Worm (Caenorhabditis elegans) whole organism, L1 larva: ENCODE results near the gene F47D12.9.

ENCODE experiments used
- C04F5.9 ChIP-seq: sonication (generic microtip); optimal IDR thresholded peaks from 2 replicates; lab custom pipeline; 2016; ENCODE audit warnings: missing genetic modification characterization, missing compliant biosample characterization
- C16A3.4 ChIP-seq: fragments of 150-350 bp; optimal IDR thresholded peaks from 2 replicates; lab custom pipeline; 2014; ENCODE audit warnings: missing biosample characterization, missing genetic modification characterization
- C34B4.2 ChIP-seq: sonication (generic microtip); optimal IDR thresholded peaks from 2 replicates; lab custom pipeline; 2017; ENCODE audit warnings: mild to moderate bottlenecking, missing genetic modification characterization, missing compliant biosample characterization
- F16B12.6 ChIP-seq: fragments of 150-350 bp; optimal IDR thresholded peaks from 2 replicates; lab custom pipeline; 2014; ENCODE audit warnings: missing biosample characterization, missing genetic modification characterization
- Y116A8C.19 ChIP-seq: sonication (generic microtip); optimal IDR thresholded peaks from 2 replicates; lab custom pipeline; 2016; ENCODE audit warnings: missing compliant biosample characterization, missing genetic modification characterization, borderline replicate concordance
- aly-2 ChIP-seq: fragments of 150-350 bp; optimal IDR thresholded peaks from 2 replicates; lab custom pipeline; 2014; ENCODE audit warnings: missing biosample characterization, missing genetic modification characterization
- ama-1 ChIP-seq: fragments of 150-350 bp; optimal IDR thresholded peaks from 2 replicates; lab custom pipeline; 2014
- blmp-1 ChIP-seq: fragments of 150-350 bp; optimal IDR thresholded peaks from 2 replicates; lab custom pipeline; 2014; ENCODE audit warnings: missing biosample characterization, missing genetic modification characterization
- ceh-8 ChIP-seq: fragments of 200-800 bp; sonication (Bioruptor generic); optimal IDR thresholded peaks from 2 replicates; lab custom pipeline; 2018; ENCODE audit warnings: mild to moderate bottlenecking, missing genetic modification characterization, moderate library complexity, missing compliant biosample characterization
- ceh-82 ChIP-seq, 3 experiments: fragments of 150-350 bp in 1 of 3; sonication (generic microtip) in 2 of 3; optimal IDR thresholded peaks; 2 replicates each; lab custom pipeline; 2014 to 2017; ENCODE audit warnings: missing biosample characterization in 3 of 3, missing genetic modification characterization in 3 of 3
- efl-1 ChIP-seq, 4 experiments: fragments of 150-350 bp; optimal IDR thresholded peaks in 3 of 4; peaks in 1 of 4; 1 replicate in 1 of 4; 2 replicates in 3 of 4; lab custom pipeline; 2014; ENCODE audit warnings: missing biosample characterization in 2 of 4, missing genetic modification characterization in 2 of 4, missing genetic modification reagents in 2 of 4
- efl-3 ChIP-seq: fragments of 200-800 bp; sonication (Bioruptor generic); optimal IDR thresholded peaks from 2 replicates; lab custom pipeline; 2018; ENCODE audit warnings: mild to moderate bottlenecking, missing genetic modification characterization, missing compliant biosample characterization
- elt-2 ChIP-seq: sonication (generic microtip); optimal IDR thresholded peaks from 2 replicates; lab custom pipeline; 2016; ENCODE audit warnings: missing genetic modification characterization, mild to moderate bottlenecking, inconsistent platforms, missing compliant biosample characterization, missing genetic modification reagents
- ets-5 ChIP-seq: fragments of 200-800 bp; sonication (Bioruptor generic); IDR thresholded peaks from 2 replicates; pipeline ENCODE4 v1.3.6; 2022; ENCODE audit warnings: missing genetic modification characterization, missing compliant biosample characterization
- fkh-10 ChIP-seq: sonication (generic microtip); optimal IDR thresholded peaks from 2 replicates; lab custom pipeline; 2017; ENCODE audit warnings: missing biosample characterization, missing genetic modification reagents, missing genetic modification characterization
- fkh-4 ChIP-seq: sonication (generic microtip); optimal IDR thresholded peaks from 2 replicates; lab custom pipeline; 2016; ENCODE audit warnings: missing compliant biosample characterization, missing genetic modification characterization, borderline replicate concordance
- fos-1 ChIP-seq: fragments of 150-350 bp; optimal IDR thresholded peaks from 2 replicates; lab custom pipeline; 2014; ENCODE audit warnings: missing biosample characterization, missing genetic modification characterization
- hlh-17 ChIP-seq: fragments of 200-800 bp; sonication (Bioruptor generic); optimal IDR thresholded peaks from 2 replicates; lab custom pipeline; 2018; ENCODE audit warnings: missing genetic modification characterization, mild to moderate bottlenecking, missing compliant biosample characterization, moderate library complexity, borderline replicate concordance
- hpl-2 ChIP-seq: fragments of 150-350 bp; optimal IDR thresholded peaks from 2 replicates; lab custom pipeline; 2014; ENCODE audit warnings: missing biosample characterization, missing genetic modification reagents, missing genetic modification characterization
- irx-1 ChIP-seq: sonication (generic microtip); optimal IDR thresholded peaks from 2 replicates; lab custom pipeline; 2016; ENCODE audit warnings: missing genetic modification characterization, missing compliant biosample characterization
- isw-1 ChIP-seq: fragments of 200-800 bp; sonication (Bioruptor generic); IDR thresholded peaks from 2 replicates; pipeline ENCODE4 v1.3.6; 2022; ENCODE audit warnings: missing genetic modification characterization, missing compliant biosample characterization
- lin-14 ChIP-seq: fragments of 200-800 bp; sonication (Bioruptor generic); optimal IDR thresholded peaks from 2 replicates; lab custom pipeline; 2018; ENCODE audit warnings: mild to moderate bottlenecking, missing genetic modification characterization, moderate library complexity, missing compliant biosample characterization
- lin-15B ChIP-seq: fragments of 150-350 bp; sonication (generic microtip); optimal IDR thresholded peaks from 3 replicates; lab custom pipeline; 2014; ENCODE audit warnings: missing biosample characterization, missing genetic modification characterization
- lin-35 ChIP-seq, 2 experiments: fragments of 150-350 bp; optimal IDR thresholded peaks; 2 replicates each; lab custom pipeline; 2014; ENCODE audit warnings: missing biosample characterization in 2 of 2, missing genetic modification characterization in 2 of 2, missing genetic modification reagents in 2 of 2
- lin-39 ChIP-seq: fragments of 150-350 bp; optimal IDR thresholded peaks from 2 replicates; lab custom pipeline; 2014; ENCODE audit warnings: missing biosample characterization, missing genetic modification reagents, missing genetic modification characterization
- lsy-2 ChIP-seq, 2 experiments: fragments of 150-350 bp; optimal IDR thresholded peaks; 2 replicates each; lab custom pipeline; 2014; ENCODE audit warnings: missing biosample characterization in 2 of 2, missing genetic modification characterization in 2 of 2
- mdl-1 ChIP-seq, 2 experiments: fragments of 150-350 bp; optimal IDR thresholded peaks; 2 replicates each; lab custom pipeline; 2014 to 2017; ENCODE audit warnings: missing biosample characterization in 2 of 2, missing genetic modification characterization in 2 of 2, inconsistent platforms in 1 of 2
- mef-2 ChIP-seq: fragments of 150-350 bp; optimal IDR thresholded peaks from 2 replicates; lab custom pipeline; 2014; ENCODE audit warnings: missing biosample characterization, missing genetic modification characterization
- mep-1 ChIP-seq: fragments of 150-350 bp; optimal IDR thresholded peaks from 2 replicates; lab custom pipeline; 2014; ENCODE audit warnings: missing biosample characterization, missing genetic modification characterization
- nhr-11 ChIP-seq: fragments of 150-350 bp; optimal IDR thresholded peaks from 2 replicates; lab custom pipeline; 2014; ENCODE audit warnings: missing biosample characterization, missing genetic modification characterization
- nhr-19 ChIP-seq: fragments of 200-800 bp; sonication (Bioruptor generic); conservative IDR thresholded peaks from 2 replicates; pipeline ENCODE4 v1.3.6; 2022; ENCODE audit warnings: missing genetic modification characterization, missing compliant biosample characterization
- nhr-237 ChIP-seq: fragments of 150-350 bp; optimal IDR thresholded peaks from 2 replicates; lab custom pipeline; 2014; ENCODE audit warnings: missing biosample characterization, missing genetic modification characterization
- nhr-71 ChIP-seq: sonication (generic microtip); optimal IDR thresholded peaks from 2 replicates; lab custom pipeline; 2016; ENCODE audit warnings: mild to moderate bottlenecking, missing genetic modification characterization, moderate library complexity, missing compliant biosample characterization
- nhr-76 ChIP-seq: sonication (generic microtip); optimal IDR thresholded peaks from 2 replicates; lab custom pipeline; 2017; ENCODE audit warnings: missing biosample characterization, missing genetic modification characterization
- nhr-85 ChIP-seq: sonication (generic microtip); peaks from one replicate; lab custom pipeline; 2016; ENCODE audit warnings: missing genetic modification characterization, inconsistent platforms, missing compliant biosample characterization
- nhr-90 ChIP-seq: sonication (generic microtip); optimal IDR thresholded peaks from 2 replicates; lab custom pipeline; 2016; ENCODE audit warnings: mild to moderate bottlenecking, missing genetic modification characterization, missing compliant biosample characterization; ENCODE audit not compliant: poor library complexity
- pag-3 ChIP-seq: sonication (generic microtip); optimal IDR thresholded peaks from 2 replicates; lab custom pipeline; 2017; ENCODE audit warnings: missing genetic modification characterization, mild to moderate bottlenecking, missing compliant biosample characterization, antibody characterized with exemption, borderline replicate concordance; ENCODE audit not compliant: insufficient read depth
- pax-3 ChIP-seq: fragments of 200-800 bp; sonication (Bioruptor generic); optimal IDR thresholded peaks from 2 replicates; lab custom pipeline; 2018; ENCODE audit warnings: mild to moderate bottlenecking, missing genetic modification characterization, moderate library complexity, missing compliant biosample characterization
- pqm-1 ChIP-seq: sonication (generic microtip); optimal IDR thresholded peaks from 3 replicates; lab custom pipeline; 2017; ENCODE audit warnings: missing biosample characterization, missing genetic modification characterization
- rnt-1 ChIP-seq: sonication (generic microtip); optimal IDR thresholded peaks from 2 replicates; lab custom pipeline; 2016; ENCODE audit warnings: mild to moderate bottlenecking, missing genetic modification characterization, moderate library complexity, missing compliant biosample characterization
- skn-1 ChIP-seq: fragments of 150-350 bp; optimal IDR thresholded peaks from 2 replicates; lab custom pipeline; 2014; ENCODE audit warnings: missing biosample characterization, missing genetic modification characterization
- snpc-4 ChIP-seq: fragments of 150-350 bp; optimal IDR thresholded peaks from 2 replicates; lab custom pipeline; 2014; ENCODE audit warnings: missing biosample characterization, missing genetic modification characterization
- snu-23 ChIP-seq: sonication (generic microtip); optimal IDR thresholded peaks from 2 replicates; lab custom pipeline; 2016; ENCODE audit warnings: missing genetic modification characterization, missing compliant biosample characterization
- sptf-1 ChIP-seq: fragments of 150-350 bp; optimal IDR thresholded peaks from 2 replicates; lab custom pipeline; 2014; ENCODE audit warnings: missing biosample characterization, missing genetic modification characterization
- sup-37 ChIP-seq: fragments of 200-800 bp; sonication (Bioruptor generic); optimal IDR thresholded peaks from 2 replicates; lab custom pipeline; 2018; ENCODE audit warnings: mild to moderate bottlenecking, missing genetic modification characterization, missing compliant biosample characterization
- tbx-2 ChIP-seq: sonication (generic microtip); optimal IDR thresholded peaks from 2 replicates; lab custom pipeline; 2016; ENCODE audit warnings: missing genetic modification characterization, missing compliant biosample characterization
- unc-30 ChIP-seq: sonication (generic microtip); optimal IDR thresholded peaks from 2 replicates; lab custom pipeline; 2017; ENCODE audit warnings: missing biosample characterization, missing genetic modification characterization
- unc-62 ChIP-seq: fragments of 150-350 bp; optimal IDR thresholded peaks from 2 replicates; lab custom pipeline; 2014; ENCODE audit warnings: missing biosample characterization, missing genetic modification reagents, missing genetic modification characterization
- ztf-11 ChIP-seq, 2 experiments: sonication (generic microtip); optimal IDR thresholded peaks; 2 replicates each; lab custom pipeline; 2016 to 2017; ENCODE audit warnings: missing genetic modification characterization in 2 of 2, missing biosample characterization in 1 of 2, missing compliant biosample characterization in 1 of 2
- ztf-4 ChIP-seq: fragments of 150-350 bp; optimal IDR thresholded peaks from 2 replicates; lab custom pipeline; 2014; ENCODE audit warnings: missing biosample characterization, missing genetic modification characterization

The F47D12.9 gene

ce11 chrIII:6290469-6291182 is 12.6 kb downstream of the F47D12.9 start:
- TF ChIP-seq ztf-11 (tag; optimal IDR thresholded peaks at IDR 0.05; lab: Kevin White, UChicago) (no peak), fos-1 (tag; lab: Kevin White, UChicago) (peak; percentile 3), elt-2 (tag; lab: Kevin White, UChicago) (peak; percentile 34)
- TF ChIP-seq, all 84 proteins: peak for 2

- TF ChIP-seq lin-39 (tag; lab: Kevin White, UChicago) (no peak), ets-5 (GFP tag; lab: Robert Waterston, UW) (no peak), irx-1 (tag; lab: Kevin White, UChicago) (no peak), pag-3 (no peak), pax-3 (tag; lab: Kevin White, UChicago) (no peak), lin-35 (GFP tag; optimal IDR thresholded peaks at IDR 0.05; lab: Kevin White, UChicago) (peak; percentile 47 to 66), rnt-1 (no peak), unc-62 (GFP tag; lab: Kevin White, UChicago) (no peak), sup-37 (GFP tag; lab: Kevin White, UChicago) (no peak), ama-1 (lab: Kevin White, UChicago) (no peak), C16A3.4 (tag; lab: Kevin White, UChicago) (no peak), fkh-10 (GFP tag; lab: Kevin White, UChicago) (no peak), nhr-76 (no peak), nhr-19 (GFP tag; lab: Robert Waterston, UW) (no peak), snu-23 (GFP tag; lab: Kevin White, UChicago) (peak; percentile 9), lin-14 (peak; percentile 64), lin-15B (tag; lab: Kevin White, UChicago) (peak; percentile 16), mef-2 (tag; lab: Kevin White, UChicago) (no peak), hlh-17 (GFP tag; lab: Kevin White, UChicago) (no peak), elt-2 (tag; lab: Kevin White, UChicago) (no peak), mep-1 (tag; lab: Kevin White, UChicago) (no peak), isw-1 (no peak), nhr-11 (tag; lab: Kevin White, UChicago) (no peak), efl-3 (GFP tag; lab: Kevin White, UChicago) (no peak), lsy-2 (tag; optimal IDR thresholded peaks at IDR 0.05; lab: Kevin White, UChicago) (peak in 1 of 2 experiments; percentile 9), tbx-2 (no peak), pqm-1 (tag; lab: Kevin White, UChicago) (no peak), fkh-4 (tag; lab: Kevin White, UChicago) (no peak), snpc-4 (tag; lab: Kevin White, UChicago) (no peak), nhr-85 (tag; lab: Kevin White, UChicago) (peak; percentile 35), C34B4.2 (tag; lab: Kevin White, UChicago) (no peak), fos-1 (tag; lab: Kevin White, UChicago) (no peak), nhr-71 (tag; lab: Kevin White, UChicago) (no peak), nhr-237 (tag; lab: Kevin White, UChicago) (no peak), ceh-82 (tag; optimal IDR thresholded peaks at IDR 0.05; lab: Kevin White, UChicago) (no peak), sptf-1 (tag; lab: Kevin White, UChicago) (no peak), mdl-1 (tag; optimal IDR thresholded peaks at IDR 0.05; lab: Kevin White, UChicago) (no peak), Y116A8C.19 (no peak), nhr-90 (tag; lab: Kevin White, UChicago) (no peak), unc-30 (tag; lab: Kevin White, UChicago) (no peak), blmp-1 (tag; lab: Kevin White, UChicago) (peak; percentile 10), C04F5.9 (no peak), F16B12.6 (tag; lab: Kevin White, UChicago) (no peak), hpl-2 (GFP tag; lab: Kevin White, UChicago) (no peak), ztf-4 (tag; lab: Kevin White, UChicago) (no peak), aly-2 (tag; lab: Kevin White, UChicago) (no peak), ceh-8 (no peak), efl-1 (optimal IDR thresholded peaks at IDR 0.05; lab: Kevin White, UChicago) (peak in 1 of 2 experiments; percentile 50), efl-1 (GFP tag; optimal IDR thresholded peaks at IDR 0.05 in 1 of 2; lab: Kevin White, UChicago) (peak; percentile 70 to 95), skn-1 (no peak)
Observed at ce11 chrIII:6289366-6289765, 13.8 kb downstream of the F47D12.9 start.
